Worm (Caenorhabditis elegans) whole organism, mixed stage, embryonic: Measurements from ENCODE around the gene ttr-29.

Experiments
- ceh-39 ChIP-seq: fragments of 150-350 bp; optimal IDR thresholded peaks from 2 replicates; lab custom pipeline; 2014; ENCODE audit warnings: missing biosample characterization, missing genetic modification characterization
- ces-1 ChIP-seq: fragments of 150-350 bp; optimal IDR thresholded peaks from 2 replicates; lab custom pipeline; 2014; ENCODE audit warnings: missing biosample characterization, missing genetic modification reagents, missing genetic modification characterization
- lsy-2 ChIP-seq: fragments of 150-350 bp; optimal IDR thresholded peaks from 2 replicates; lab custom pipeline; 2014; ENCODE audit warnings: missing biosample characterization, missing genetic modification characterization
- mls-2 ChIP-seq: sonication (generic microtip); optimal IDR thresholded peaks from 2 replicates; lab custom pipeline; 2016; ENCODE audit warnings: mild to moderate bottlenecking, missing genetic modification characterization, moderate library complexity, missing compliant biosample characterization
- nhr-237 ChIP-seq: fragments of 150-350 bp; optimal IDR thresholded peaks from 2 replicates; lab custom pipeline; 2014; ENCODE audit warnings: missing biosample characterization, missing genetic modification characterization
- sem-2 ChIP-seq: fragments of 200-800 bp; sonication (Bioruptor generic); optimal IDR thresholded peaks from 2 replicates; lab custom pipeline; 2018; ENCODE audit warnings: mild to moderate bottlenecking, missing genetic modification characterization, missing compliant biosample characterization

DNA sequence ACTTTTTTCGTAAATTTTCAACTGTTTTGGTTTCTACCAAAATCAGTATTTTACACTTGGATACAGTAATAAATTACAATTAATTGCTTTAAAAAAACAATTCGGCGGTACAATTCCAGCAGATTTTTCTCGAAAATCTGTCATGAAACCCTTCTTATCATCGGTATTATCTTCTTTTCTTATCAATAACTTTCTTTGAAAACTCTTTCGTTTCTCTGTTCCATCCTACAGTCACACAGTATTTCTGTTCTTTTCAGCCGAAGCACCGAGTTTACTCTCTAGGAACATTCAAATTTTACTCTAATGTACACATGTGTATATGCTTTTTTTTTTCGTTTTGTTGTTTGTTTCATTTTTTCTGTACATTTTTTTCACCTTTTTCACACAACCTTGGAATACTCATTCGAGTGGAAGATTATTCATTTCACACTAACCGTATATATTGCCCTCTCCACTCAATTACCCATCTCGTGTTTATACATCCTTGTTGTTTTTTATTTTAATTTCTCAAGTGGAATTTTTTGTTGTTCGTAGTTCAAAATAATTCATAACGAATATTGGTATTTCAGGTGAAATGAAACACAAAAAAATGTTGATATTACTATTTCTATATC is 3.0 kb upstream of the ttr-29 start, which contains the start of gene nid-1:
- TF ChIP-seq ces-1 (no peak), ceh-39 (no peak), nhr-237 (tag; lab: Kevin White, UChicago) (no peak), mls-2 (no peak), sem-2 (GFP tag; lab: Kevin White, UChicago) (no peak), lsy-2 (tag; lab: Kevin White, UChicago) (no peak)
